Fruit fly (Drosophila melanogaster): Measurements from ENCODE around the gene CG32588.

dm6 chrX:15210086-15210485 lies 3.6 kb upstream of the CG32588 start, which contains the start of gene CG5662:
- TF ChIP-seq Pif1A (GFP tag; optimal IDR thresholded peaks at IDR 0.05) (no peak), CG12605 (GFP tag; IDR thresholded peaks at IDR 0.05) (no peak), CG10348 (GFP tag; IDR thresholded peaks at IDR 0.05) (no peak)
